Worm (Caenorhabditis elegans): ENCODE data around the gene dhp-2.

DNA sequence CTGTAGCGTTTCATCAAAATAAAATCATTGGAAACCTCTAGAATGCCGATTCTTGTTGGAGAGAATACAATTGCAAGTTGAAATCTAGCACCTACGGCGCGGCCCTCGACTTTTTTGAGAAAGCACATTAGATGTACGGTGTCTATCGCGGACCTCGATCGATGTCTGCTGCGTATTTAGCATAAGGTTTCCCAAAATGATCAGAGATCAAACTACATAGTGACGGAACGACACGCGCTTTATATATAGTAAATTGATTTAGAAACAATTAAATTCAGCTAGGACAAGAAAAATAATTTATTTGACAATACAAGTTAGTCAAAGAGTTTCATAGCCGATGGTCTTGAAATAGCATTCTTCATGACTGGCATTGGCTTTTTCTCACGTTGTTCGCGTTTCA lies 48.2 kb downstream of the dhp-2 start:
- TF ChIP-seq nhr-11 (tag; optimal IDR thresholded peaks at IDR 0.05): no peak
- no peak for TF ChIP-seq zag-1 (tag; optimal IDR thresholded peaks at IDR 0.05)
- TF ChIP-seq ama-1 (optimal IDR thresholded peaks at IDR 0.05): no peak
- no peak for TF ChIP-seq nhr-90 (tag; optimal IDR thresholded peaks at IDR 0.05; ENCODE audit: poor library complexity)
- TF ChIP-seq pqm-1 (tag; optimal IDR thresholded peaks at IDR 0.05): no peak
- TF ChIP-seq blmp-1 (tag; optimal IDR thresholded peaks at IDR 0.05): no peak
- TF ChIP-seq ceh-8 (GFP tag; optimal IDR thresholded peaks at IDR 0.05): no peak
- TF ChIP-seq nhr-28 (tag; optimal IDR thresholded peaks at IDR 0.05): no peak
- no peak for TF ChIP-seq nhr-76 (tag; optimal IDR thresholded peaks at IDR 0.05)
- no peak for TF ChIP-seq efl-1 (optimal IDR thresholded peaks at IDR 0.05)
- no peak for TF ChIP-seq efl-1 (GFP tag; optimal IDR thresholded peaks at IDR 0.05 in 1 of 2)
- no peak for TF ChIP-seq nhr-12 (tag; optimal IDR thresholded peaks at IDR 0.05)
- TF ChIP-seq snpc-4 (tag; optimal IDR thresholded peaks at IDR 0.05): no peak
- no peak for TF ChIP-seq pag-3 (tag; optimal IDR thresholded peaks at IDR 0.05; ENCODE audit: borderline replicate concordance, insufficient read depth)
- no peak for TF ChIP-seq dsc-1 (tag; optimal IDR thresholded peaks at IDR 0.05)

All from whole organism, L1 larva.